Worm (Caenorhabditis elegans) whole organism, L2 larva: ENCODE results near the gene srb-6.

Source experiments
- C34F6.9 ChIP-seq: fragments of 150-350 bp; optimal IDR thresholded peaks from 2 replicates; lab custom pipeline; 2014; ENCODE audit warnings: missing biosample characterization, missing genetic modification characterization
- F13H6.1 ChIP-seq: sonication (generic microtip); optimal IDR thresholded peaks from 2 replicates; lab custom pipeline; 2016; ENCODE audit warnings: missing genetic modification characterization, missing compliant biosample characterization
- R02D3.7 ChIP-seq: fragments of 150-350 bp; optimal IDR thresholded peaks from 2 replicates; lab custom pipeline; 2014; ENCODE audit warnings: missing biosample characterization, missing genetic modification characterization
- Y55F3AM.14 ChIP-seq: fragments of 200-800 bp; sonication (Bioruptor generic); optimal IDR thresholded peaks from 2 replicates; lab custom pipeline; 2018; ENCODE audit warnings: mild to moderate bottlenecking, missing genetic modification characterization, missing compliant biosample characterization
- ZK546.5 ChIP-seq: sonication (generic microtip); optimal IDR thresholded peaks from 2 replicates; lab custom pipeline; 2017; ENCODE audit warnings: missing biosample characterization, missing genetic modification characterization
- alr-1 ChIP-seq: fragments of 150-350 bp; optimal IDR thresholded peaks from 2 replicates; lab custom pipeline; 2014; ENCODE audit warnings: missing biosample characterization, missing genetic modification characterization
- aly-2 ChIP-seq: fragments of 150-350 bp; optimal IDR thresholded peaks from 2 replicates; lab custom pipeline; 2014; ENCODE audit warnings: missing biosample characterization, missing genetic modification characterization
- ama-1 ChIP-seq: fragments of 150-350 bp; optimal IDR thresholded peaks from 2 replicates; lab custom pipeline; 2018; ENCODE audit warnings: inconsistent platforms
- blmp-1 ChIP-seq: sonication (generic microtip); optimal IDR thresholded peaks from 2 replicates; lab custom pipeline; 2017; ENCODE audit warnings: missing genetic modification characterization, mild to moderate bottlenecking, missing compliant biosample characterization, antibody characterized with exemption, moderate library complexity; ENCODE audit not compliant: insufficient read depth
- ceh-16 ChIP-seq: fragments of 150-350 bp; optimal IDR thresholded peaks from 2 replicates; lab custom pipeline; 2014; ENCODE audit warnings: missing biosample characterization, missing genetic modification characterization
- ceh-82 ChIP-seq: fragments of 150-350 bp; optimal IDR thresholded peaks from 2 replicates; lab custom pipeline; 2014; ENCODE audit warnings: missing biosample characterization, missing genetic modification characterization
- crh-2 ChIP-seq: sonication (generic microtip); optimal IDR thresholded peaks from 2 replicates; lab custom pipeline; 2017; ENCODE audit warnings: missing biosample characterization, missing genetic modification characterization
- dmd-4 ChIP-seq: sonication (generic microtip); optimal IDR thresholded peaks from 2 replicates; lab custom pipeline; 2017; ENCODE audit warnings: missing biosample characterization, missing genetic modification characterization
- egl-27 ChIP-seq: sonication (generic microtip); optimal IDR thresholded peaks from 3 replicates; lab custom pipeline; 2017; ENCODE audit warnings: missing biosample characterization, missing genetic modification reagents, missing genetic modification characterization
- elt-1 ChIP-seq: fragments of 150-350 bp; optimal IDR thresholded peaks from 2 replicates; lab custom pipeline; 2014; ENCODE audit warnings: missing biosample characterization, missing genetic modification characterization
- elt-3 ChIP-seq: sonication (generic microtip); optimal IDR thresholded peaks from 2 replicates; lab custom pipeline; 2017; ENCODE audit warnings: missing biosample characterization, missing genetic modification characterization
- fos-1 ChIP-seq: fragments of 150-350 bp; optimal IDR thresholded peaks from 2 replicates; lab custom pipeline; 2014; ENCODE audit warnings: missing biosample characterization, missing genetic modification characterization
- gmeb-1 ChIP-seq: fragments of 150-350 bp; optimal IDR thresholded peaks from 2 replicates; lab custom pipeline; 2014; ENCODE audit warnings: missing biosample characterization, missing genetic modification characterization
- lin-11 ChIP-seq: fragments of 150-350 bp; sonication (generic microtip); optimal IDR thresholded peaks from 2 replicates; lab custom pipeline; 2014; ENCODE audit warnings: missing biosample characterization, missing genetic modification characterization, inconsistent platforms, mixed read lengths
- lin-13 ChIP-seq: fragments of 150-350 bp; optimal IDR thresholded peaks from 2 replicates; lab custom pipeline; 2014; ENCODE audit warnings: missing biosample characterization, missing genetic modification reagents, missing genetic modification characterization
- lin-39 ChIP-seq: fragments of 150-350 bp; optimal IDR thresholded peaks from 2 replicates; lab custom pipeline; 2014; ENCODE audit warnings: missing biosample characterization, missing genetic modification reagents, missing genetic modification characterization
- lsy-2 ChIP-seq, 2 experiments: fragments of 150-350 bp in 1 of 2; sonication (generic microtip) in 1 of 2; optimal IDR thresholded peaks; 2 replicates each; lab custom pipeline; 2014 to 2017; ENCODE audit warnings: missing biosample characterization in 2 of 2, missing genetic modification characterization in 2 of 2
- mab-5 ChIP-seq: fragments of 150-350 bp; optimal IDR thresholded peaks from 2 replicates; lab custom pipeline; 2014; ENCODE audit warnings: missing biosample characterization, missing genetic modification characterization
- mbf-1 ChIP-seq: sonication (generic microtip); optimal IDR thresholded peaks from 2 replicates; lab custom pipeline; 2017; ENCODE audit warnings: missing biosample characterization, missing genetic modification characterization
- mdl-1 ChIP-seq, 2 experiments: fragments of 150-350 bp in 1 of 2; sonication (generic microtip) in 1 of 2; optimal IDR thresholded peaks; 2 replicates each; lab custom pipeline; 2017; ENCODE audit warnings: missing biosample characterization in 2 of 2, missing genetic modification characterization in 2 of 2
- nhr-10 ChIP-seq: sonication (generic microtip); optimal IDR thresholded peaks from 2 replicates; lab custom pipeline; 2017; ENCODE audit warnings: missing biosample characterization, missing genetic modification characterization
- nhr-11 ChIP-seq: fragments of 150-350 bp; optimal IDR thresholded peaks from 2 replicates; lab custom pipeline; 2014; ENCODE audit warnings: missing biosample characterization, missing genetic modification characterization
- nhr-12 ChIP-seq: fragments of 150-350 bp; optimal IDR thresholded peaks from 2 replicates; lab custom pipeline; 2014; ENCODE audit warnings: missing biosample characterization, missing genetic modification characterization
- nhr-129 ChIP-seq: fragments of 150-350 bp; optimal IDR thresholded peaks from 2 replicates; lab custom pipeline; 2014; ENCODE audit warnings: missing biosample characterization, missing genetic modification characterization
- nhr-21 ChIP-seq: fragments of 150-350 bp; optimal IDR thresholded peaks from 2 replicates; lab custom pipeline; 2014; ENCODE audit warnings: missing biosample characterization, missing genetic modification characterization
- nhr-23 ChIP-seq: fragments of 150-350 bp; optimal IDR thresholded peaks from 2 replicates; lab custom pipeline; 2014; ENCODE audit warnings: missing biosample characterization, missing genetic modification reagents, missing genetic modification characterization
- nhr-237 ChIP-seq: fragments of 150-350 bp; optimal IDR thresholded peaks from 2 replicates; lab custom pipeline; 2014; ENCODE audit warnings: missing biosample characterization, missing genetic modification characterization
- nhr-25 ChIP-seq: fragments of 150-350 bp; sonication (generic microtip); optimal IDR thresholded peaks from 3 replicates; lab custom pipeline; 2014; ENCODE audit warnings: missing biosample characterization, missing genetic modification characterization
- nhr-6 ChIP-seq: fragments of 150-350 bp; optimal IDR thresholded peaks from 2 replicates; lab custom pipeline; 2014; ENCODE audit warnings: missing biosample characterization, missing genetic modification characterization
- nhr-77 ChIP-seq: fragments of 150-350 bp; optimal IDR thresholded peaks from 2 replicates; lab custom pipeline; 2014; ENCODE audit warnings: missing biosample characterization, missing genetic modification characterization
- peb-1 ChIP-seq: fragments of 150-350 bp; optimal IDR thresholded peaks from 2 replicates; lab custom pipeline; 2014; ENCODE audit warnings: missing biosample characterization, missing genetic modification characterization
- sem-4 ChIP-seq: fragments of 150-350 bp; optimal IDR thresholded peaks from 2 replicates; lab custom pipeline; 2014; ENCODE audit warnings: missing biosample characterization, missing genetic modification reagents, missing genetic modification characterization
- skn-1 ChIP-seq: sonication (generic microtip); optimal IDR thresholded peaks from 2 replicates; lab custom pipeline; 2017; ENCODE audit warnings: missing biosample characterization, missing genetic modification characterization
- sma-3 ChIP-seq: sonication (generic microtip); optimal IDR thresholded peaks from 2 replicates; lab custom pipeline; 2016; ENCODE audit warnings: missing genetic modification reagents, missing genetic modification characterization, missing compliant biosample characterization
- sma-9 ChIP-seq, 2 experiments: fragments of 150-350 bp in 1 of 2; sonication (generic microtip) in 1 of 2; optimal IDR thresholded peaks; 2 replicates each; lab custom pipeline; 2014 to 2016; ENCODE audit warnings: missing genetic modification characterization in 2 of 2, mild to moderate bottlenecking in 1 of 2, missing biosample characterization in 1 of 2, missing compliant biosample characterization in 1 of 2, missing genetic modification reagents in 1 of 2, moderate library complexity in 1 of 2
- snpc-4 ChIP-seq: fragments of 150-350 bp; optimal IDR thresholded peaks from 2 replicates; lab custom pipeline; 2014; ENCODE audit warnings: missing biosample characterization, missing genetic modification characterization
- unc-39 ChIP-seq: fragments of 150-350 bp; optimal IDR thresholded peaks from 2 replicates; lab custom pipeline; 2014; ENCODE audit warnings: missing biosample characterization, missing genetic modification characterization
- unc-55 ChIP-seq: fragments of 150-350 bp; sonication (generic microtip); optimal IDR thresholded peaks from 3 replicates; lab custom pipeline; 2014; ENCODE audit warnings: missing biosample characterization, missing genetic modification reagents, missing genetic modification characterization
- unc-62 ChIP-seq: fragments of 150-350 bp; optimal IDR thresholded peaks from 2 replicates; lab custom pipeline; 2014; ENCODE audit warnings: missing biosample characterization, missing genetic modification reagents, missing genetic modification characterization
- zag-1 ChIP-seq: fragments of 150-350 bp; optimal IDR thresholded peaks from 2 replicates; lab custom pipeline; 2014; ENCODE audit warnings: missing biosample characterization, missing genetic modification characterization
- ztf-1 ChIP-seq: fragments of 200-800 bp; sonication (Bioruptor generic); conservative IDR thresholded peaks from 2 replicates; pipeline ENCODE4 v1.3.6; 2022; ENCODE audit warnings: missing genetic modification characterization, missing compliant biosample characterization
- ztf-11 ChIP-seq: sonication (generic microtip); optimal IDR thresholded peaks from 2 replicates; lab custom pipeline; 2017; ENCODE audit warnings: missing biosample characterization, missing genetic modification characterization
- ztf-4 ChIP-seq: fragments of 150-350 bp; optimal IDR thresholded peaks from 2 replicates; lab custom pipeline; 2014; ENCODE audit warnings: missing biosample characterization, missing genetic modification characterization

Gene srb-6

ce11 chrII:10198486-10198885 lies 3.8 kb downstream of the srb-6 start:
- TF ChIP-seq nhr-21 (tag; lab: Kevin White, UChicago) (no peak), lsy-2 (tag; optimal IDR thresholded peaks at IDR 0.05; lab: Kevin White, UChicago) (no peak), sma-3 (GFP tag; lab: Kevin White, UChicago) (no peak), nhr-10 (tag; lab: Kevin White, UChicago) (no peak), nhr-129 (no peak), nhr-12 (tag; lab: Kevin White, UChicago) (no peak), elt-3 (tag; lab: Kevin White, UChicago) (no peak), Y55F3AM.14 (GFP tag; lab: Kevin White, UChicago) (no peak), nhr-6 (tag; lab: Kevin White, UChicago) (no peak), lin-11 (tag; lab: Kevin White, UChicago) (no peak), ceh-82 (no peak), elt-1 (tag; lab: Kevin White, UChicago) (no peak), ZK546.5 (tag; lab: Kevin White, UChicago) (no peak), mbf-1 (tag; lab: Kevin White, UChicago) (no peak), mab-5 (tag; lab: Kevin White, UChicago) (no peak), F13H6.1 (tag; lab: Kevin White, UChicago) (no peak), sma-9 (GFP tag; optimal IDR thresholded peaks at IDR 0.05; lab: Kevin White, UChicago) (no peak), sma-9 (tag; optimal IDR thresholded peaks at IDR 0.05; lab: Kevin White, UChicago) (no peak), nhr-77 (tag; lab: Kevin White, UChicago) (no peak), skn-1 (tag; lab: Kevin White, UChicago) (no peak)

ce11 chrII:10199906-10200305 lies 5.2 kb downstream of the srb-6 start, which contains the start of gene R05H5.4:
R05H5.4 (minus strand) TSS chrII:10200006.
- TF ChIP-seq gmeb-1 = no peak

DNA sequence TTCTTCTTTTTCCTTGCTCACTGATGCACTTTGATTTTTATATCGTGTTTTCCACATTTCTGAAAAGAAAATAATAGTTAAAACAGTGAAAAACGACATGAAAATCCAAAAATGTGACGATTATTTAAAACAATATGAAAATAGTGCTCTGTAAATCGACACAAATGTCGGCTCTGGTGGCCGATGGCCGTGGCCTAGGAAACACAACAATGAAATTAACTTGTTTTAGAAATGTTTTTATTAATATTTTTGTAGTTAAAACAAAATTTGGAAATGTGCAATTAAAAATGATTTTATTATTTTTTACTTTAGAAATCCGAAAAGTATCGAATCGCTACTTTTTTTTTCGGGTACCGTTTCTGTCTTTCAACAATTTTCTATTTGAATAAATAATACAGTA lies 6.1 kb downstream of the srb-6 start, which contains the start of gene arv-1:
TSS of gene arv-1 (minus strand) at position 65 of the 400 bp plus-strand sequence.
- TF ChIP-seq nhr-23 (tag; lab: Kevin White, UChicago) (no peak), snpc-4 (tag; lab: Kevin White, UChicago) (no peak), ztf-1 (GFP tag; lab: Robert Waterston, UW) (no peak), unc-39 (no peak), elt-1 (tag; lab: Kevin White, UChicago) (no peak), nhr-21 (tag; lab: Kevin White, UChicago) (peak; percentile 27), aly-2 (no peak), fos-1 (tag; lab: Kevin White, UChicago) (peak; percentile 16), R02D3.7 (peak; percentile 79), unc-62 (no peak), alr-1 (tag; lab: Kevin White, UChicago) (no peak), zag-1 (tag; lab: Kevin White, UChicago) (no peak), nhr-129 (no peak), egl-27 (tag; lab: Kevin White, UChicago) (no peak), skn-1 (tag; lab: Kevin White, UChicago) (no peak), elt-3 (tag; lab: Kevin White, UChicago) (no peak), peb-1 (tag; lab: Kevin White, UChicago) (no peak), lin-13 (peak; percentile 31), nhr-25 (tag; lab: Kevin White, UChicago) (peak; percentile 23), blmp-1 (no peak), lin-11 (tag; lab: Kevin White, UChicago) (no peak), mdl-1 (tag; optimal IDR thresholded peaks at IDR 0.05; lab: Kevin White, UChicago) (no peak), F13H6.1 (tag; lab: Kevin White, UChicago) (peak; percentile 33), unc-55 (GFP tag; lab: Kevin White, UChicago) (peak; percentile 64), mbf-1 (tag; lab: Kevin White, UChicago) (no peak), ceh-16 (no peak), sma-3 (GFP tag; lab: Kevin White, UChicago) (peak; percentile 70), ama-1 (lab: Kevin White, UChicago) (no peak), C34F6.9 (tag; lab: Kevin White, UChicago) (peak; percentile 67), dmd-4 (tag; lab: Kevin White, UChicago) (no peak), Y55F3AM.14 (GFP tag; lab: Kevin White, UChicago) (no peak), nhr-77 (tag; lab: Kevin White, UChicago) (no peak), nhr-11 (tag; lab: Kevin White, UChicago) (no peak), nhr-237 (no peak), ztf-11 (no peak), mab-5 (tag; lab: Kevin White, UChicago) (no peak), nhr-12 (tag; lab: Kevin White, UChicago) (no peak), lin-39 (tag; lab: Kevin White, UChicago) (no peak), sma-9 (GFP tag; optimal IDR thresholded peaks at IDR 0.05; lab: Kevin White, UChicago) (peak; percentile 72), sma-9 (tag; optimal IDR thresholded peaks at IDR 0.05; lab: Kevin White, UChicago) (no peak), ZK546.5 (tag; lab: Kevin White, UChicago) (no peak), nhr-6 (tag; lab: Kevin White, UChicago) (no peak), nhr-10 (tag; lab: Kevin White, UChicago) (no peak), gmeb-1 (peak; percentile 66), ztf-4 (peak; percentile 14), crh-2 (peak; percentile 56), sem-4 (no peak)
